Fruit fly (Drosophila melanogaster): ENCODE results near the gene Pdha.
A peak's percentile ranks its signal among the peaks of the same experiment; 100 is the strongest.

Pdha gene

DNA sequence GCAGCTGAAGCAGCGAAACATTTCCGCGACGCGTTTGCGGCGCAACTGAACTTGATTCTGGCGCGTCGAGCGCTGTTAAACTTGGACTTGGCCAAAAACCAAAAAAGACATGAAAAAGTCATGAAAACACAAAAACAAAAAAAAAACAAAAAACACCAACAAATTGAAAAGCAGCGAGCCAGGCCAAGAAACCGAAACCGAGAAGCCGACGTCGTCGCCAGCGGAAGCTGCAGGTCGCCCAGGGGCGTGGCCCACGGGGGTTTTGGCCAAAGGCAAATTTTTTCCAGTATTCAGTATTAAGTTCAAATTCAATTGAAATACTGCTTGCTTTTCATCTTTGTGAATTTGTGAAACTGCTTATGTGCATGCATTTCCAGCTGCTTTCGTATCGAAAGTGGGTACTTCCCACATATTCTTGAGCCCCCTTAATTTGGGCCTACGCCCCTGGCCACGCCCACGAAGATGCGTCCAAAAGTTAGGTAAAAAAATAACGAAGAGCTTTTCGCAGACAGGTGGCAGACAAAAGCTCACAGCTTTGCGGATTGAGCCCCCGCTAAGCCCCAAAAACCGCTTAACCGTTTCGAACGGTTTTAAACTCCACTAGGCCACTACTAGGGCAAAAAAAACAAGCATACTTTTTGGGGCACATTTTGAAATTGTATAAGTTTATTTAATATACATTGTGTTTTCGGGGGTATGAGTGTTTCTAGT is 35.3 kb upstream of the Pdha start, which contains the start of gene CG3009 (continued):
- TF ChIP-seq ken (GFP tag; IDR thresholded peaks at IDR 0.05) (peak; percentile 96), stc (GFP tag; IDR thresholded peaks at IDR 0.05) (peak; percentile 97), Neu2 (GFP tag; optimal IDR thresholded peaks at IDR 0.05; ENCODE audit: borderline replicate concordance) (peak; percentile 88), CG6813 (GFP tag; optimal IDR thresholded peaks at IDR 0.05) (peak; percentile 97), Oaz (GFP tag; IDR thresholded peaks at IDR 0.05) (peak; percentile 96), CG33213 (GFP tag; optimal IDR thresholded peaks at IDR 0.05) (peak; percentile 96), CG9437 (GFP tag; optimal IDR thresholded peaks at IDR 0.05) (peak; percentile 88), CG3065 (GFP tag; optimal IDR thresholded peaks at IDR 0.05) (peak; percentile 98), hth (optimal IDR thresholded peaks at IDR 0.05) (no peak), CG11560 (tag; IDR thresholded peaks at IDR 0.05) (peak; percentile 90), CG1603 (tag; optimal IDR thresholded peaks at IDR 0.05) (peak; percentile 96), CG2129 (GFP tag; IDR thresholded peaks at IDR 0.05; ENCODE audit: partially characterized antibody) (no peak), CG1647 (GFP tag; optimal IDR thresholded peaks at IDR 0.05) (peak; percentile 97), Abd-B (GFP tag; optimal IDR thresholded peaks at IDR 0.05) (peak; percentile 95), CG43689 (GFP tag; IDR thresholded peaks at IDR 0.05) (peak; percentile 94), Myb (GFP tag; optimal IDR thresholded peaks at IDR 0.05) (peak; percentile 92), CG6854 (GFP tag; optimal IDR thresholded peaks at IDR 0.05) (peak; percentile 97), ranshi (GFP tag; IDR thresholded peaks at IDR 0.05) (peak; percentile 98), ara (GFP tag; IDR thresholded peaks at IDR 0.05) (peak; percentile 94), CG12942 (GFP tag; optimal IDR thresholded peaks at IDR 0.05) (peak; percentile 96), CG10209 (GFP tag; optimal IDR thresholded peaks at IDR 0.05) (peak; percentile 97), CG1602 (GFP tag; optimal IDR thresholded peaks at IDR 0.05) (peak; percentile 94), TFAM (GFP tag; optimal IDR thresholded peaks at IDR 0.05) (peak; percentile 73), knrl (GFP tag; IDR thresholded peaks at IDR 0.05; ENCODE audit: partially characterized antibody) (peak; percentile 51; the same call in 1 of the 3 replicates), pros (GFP tag; optimal IDR thresholded peaks at IDR 0.05) (peak; percentile 78), nau (GFP tag; optimal IDR thresholded peaks at IDR 0.05) (peak; percentile 96), ftz-f1 (GFP tag; optimal IDR thresholded peaks at IDR 0.05) (peak; percentile 93), Taf1 (GFP tag; IDR thresholded peaks at IDR 0.05) (peak; percentile 95), yki (optimal IDR thresholded peaks at IDR 0.05) (no peak), wor (GFP tag; IDR thresholded peaks at IDR 0.05) (peak; percentile 95), H2.0 (GFP tag; IDR thresholded peaks at IDR 0.05) (peak; percentile 96), schlank (tag; optimal IDR thresholded peaks at IDR 0.05) (peak; percentile 97), ac (GFP tag; optimal IDR thresholded peaks at IDR 0.05) (peak; percentile 75), cwo (GFP tag; optimal IDR thresholded peaks at IDR 0.05) (peak; percentile 96), da (GFP tag; optimal IDR thresholded peaks at IDR 0.05) (peak; percentile 93), gsb (GFP tag; IDR thresholded peaks at IDR 0.05) (peak; percentile 96), CG14050 (GFP tag; IDR thresholded peaks at IDR 0.05) (peak; percentile 96), Doc3 (GFP tag; IDR thresholded peaks at IDR 0.05; ENCODE audit: partially characterized antibody) (no peak), Nf-YB (GFP tag; optimal IDR thresholded peaks at IDR 0.05) (peak; percentile 84), crol (GFP tag; IDR thresholded peaks at IDR 0.05) (peak; percentile 70), CG11398 (GFP tag; optimal IDR thresholded peaks at IDR 0.05) (peak; percentile 97), hkb (optimal IDR thresholded peaks at IDR 0.05) (peak; percentile 38), hkb (GFP tag; IDR thresholded peaks at IDR 0.05) (peak; percentile 99), Sox100B (GFP tag; optimal IDR thresholded peaks at IDR 0.05) (peak; percentile 95), rib (GFP tag; IDR thresholded peaks at IDR 0.05) (peak; percentile 97), CG13775 (GFP tag; optimal IDR thresholded peaks at IDR 0.05) (peak; percentile 96), HHEX (GFP tag; optimal IDR thresholded peaks at IDR 0.05) (peak; percentile 99), Lim3 (GFP tag; IDR thresholded peaks at IDR 0.05) (peak; percentile 89), pfk (GFP tag; optimal IDR thresholded peaks at IDR 0.05) (peak; percentile 61), insv (GFP tag; optimal IDR thresholded peaks at IDR 0.05) (peak in 1 of 2 experiments; percentile 79)
